Worm (Caenorhabditis elegans) whole organism, L4 larva: ENCODE data around the gene srh-20.
"Not testable (repeated sequence)": the region's sequence is repeated elsewhere in the genome, so short reads cannot be mapped to it uniquely, and the experiment has no call there.

Experiments used
- F49E8.2 ChIP-seq: sonication (generic microtip); optimal IDR thresholded peaks from 2 replicates; lab custom pipeline; 2016; ENCODE audit warnings: missing compliant biosample characterization, mild to moderate bottlenecking, missing genetic modification characterization, borderline replicate concordance
- Y105C5A.15 ChIP-seq: fragments of 200-800 bp; sonication (Bioruptor generic); IDR thresholded peaks from 2 replicates; pipeline ENCODE4 v1.3.6; 2022; ENCODE audit warnings: missing genetic modification characterization, missing compliant biosample characterization
- Y75B8A.6 ChIP-seq: fragments of 200-800 bp; sonication (Bioruptor generic); IDR thresholded peaks from 2 replicates; pipeline ENCODE4 v1.3.6; 2022; ENCODE audit warnings: missing genetic modification reagents, missing genetic modification characterization, missing compliant biosample characterization
- ZK337.2 ChIP-seq: fragments of 200-800 bp; sonication (Bioruptor generic); IDR thresholded peaks from 2 replicates; pipeline ENCODE4 v1.3.6; 2022; ENCODE audit warnings: missing genetic modification reagents, missing genetic modification characterization, missing compliant biosample characterization
- ZK546.5 ChIP-seq, 2 experiments: sonication (generic microtip); optimal IDR thresholded peaks; 2 replicates each; lab custom pipeline; 2017; ENCODE audit warnings: missing biosample characterization in 2 of 2, missing genetic modification characterization in 2 of 2
- aha-1 ChIP-seq: fragments of 150-350 bp; peaks from one replicate; lab custom pipeline; 2014; ENCODE audit warnings: missing biosample characterization, missing genetic modification characterization
- attf-4 ChIP-seq: sonication (generic microtip); optimal IDR thresholded peaks from 3 replicates; lab custom pipeline; 2017; ENCODE audit warnings: missing biosample characterization, missing genetic modification characterization
- ceh-20 ChIP-seq: fragments of 200-800 bp; sonication (Bioruptor generic); IDR thresholded peaks from 2 replicates; pipeline ENCODE4 v1.3.6; 2022; ENCODE audit warnings: missing genetic modification reagents, missing genetic modification characterization, missing compliant biosample characterization
- ceh-28 ChIP-seq: fragments of 150-350 bp; optimal IDR thresholded peaks from 2 replicates; lab custom pipeline; 2014; ENCODE audit warnings: missing biosample characterization, missing genetic modification reagents, missing genetic modification characterization
- ceh-62 ChIP-seq: sonication (generic microtip); optimal IDR thresholded peaks from 2 replicates; lab custom pipeline; 2017; ENCODE audit warnings: missing biosample characterization, missing genetic modification characterization
- ceh-82 ChIP-seq: sonication (generic microtip); optimal IDR thresholded peaks from 2 replicates; lab custom pipeline; 2017; ENCODE audit warnings: missing biosample characterization, missing genetic modification characterization
- cey-2 ChIP-seq: sonication (generic microtip); optimal IDR thresholded peaks from 3 replicates; lab custom pipeline; 2017; ENCODE audit warnings: missing genetic modification characterization, mild to moderate bottlenecking, missing compliant biosample characterization, antibody characterized with exemption, borderline replicate concordance; ENCODE audit not compliant: insufficient read depth
- daf-16 ChIP-seq, 3 experiments: sonication (generic microtip); optimal IDR thresholded peaks; 2 replicates each; lab custom pipeline; 2016 to 2017; ENCODE audit warnings: missing genetic modification characterization in 3 of 3, missing genetic modification reagents in 3 of 3, mild to moderate bottlenecking in 2 of 3, missing compliant biosample characterization in 2 of 3, missing biosample characterization in 1 of 3, moderate library complexity in 1 of 3
- dmd-8 ChIP-seq: fragments of 200-800 bp; sonication (Bioruptor generic); IDR thresholded peaks from 2 replicates; pipeline ENCODE4 v1.3.6; 2022; ENCODE audit warnings: missing genetic modification characterization, missing compliant biosample characterization
- egl-27 ChIP-seq: sonication (generic microtip); optimal IDR thresholded peaks from 3 replicates; lab custom pipeline; 2017; ENCODE audit warnings: missing biosample characterization, missing genetic modification reagents, missing genetic modification characterization
- hmg-1.1 ChIP-seq: fragments of 200-800 bp; sonication (Bioruptor generic); IDR thresholded peaks from 2 replicates; pipeline ENCODE4 v1.3.6; 2022; ENCODE audit warnings: missing genetic modification reagents, missing genetic modification characterization, missing compliant biosample characterization
- lim-7 ChIP-seq: fragments of 200-800 bp; sonication (Bioruptor generic); IDR thresholded peaks from 2 replicates; pipeline ENCODE4 v1.3.6; 2022; ENCODE audit warnings: missing genetic modification characterization, missing compliant biosample characterization
- lin-38 ChIP-seq: fragments of 200-800 bp; sonication (Bioruptor generic); IDR thresholded peaks from 2 replicates; pipeline ENCODE4 v1.3.6; 2022; ENCODE audit warnings: missing genetic modification reagents, missing genetic modification characterization, missing compliant biosample characterization
- mdl-1 ChIP-seq, 2 experiments: fragments of 150-350 bp in 1 of 2; sonication (generic microtip) in 1 of 2; optimal IDR thresholded peaks; 2 replicates each; lab custom pipeline; 2014 to 2017; ENCODE audit warnings: missing biosample characterization in 2 of 2, missing genetic modification characterization in 2 of 2
- mes-2 ChIP-seq: sonication (generic microtip); optimal IDR thresholded peaks from 2 replicates; lab custom pipeline; 2016; ENCODE audit warnings: missing genotype, mild to moderate bottlenecking, missing genetic modification characterization, missing compliant biosample characterization; ENCODE audit not compliant: poor library complexity, severe bottlenecking
- nhr-111 ChIP-seq: fragments of 200-800 bp; sonication (Bioruptor generic); optimal IDR thresholded peaks from 2 replicates; lab custom pipeline; 2018; ENCODE audit warnings: mild to moderate bottlenecking, missing genetic modification characterization, missing compliant biosample characterization
- nhr-28 ChIP-seq: fragments of 150-350 bp; optimal IDR thresholded peaks from 2 replicates; lab custom pipeline; 2014; ENCODE audit warnings: missing biosample characterization, missing genetic modification characterization
- nhr-77 ChIP-seq: fragments of 150-350 bp; optimal IDR thresholded peaks from 2 replicates; lab custom pipeline; 2014; ENCODE audit warnings: missing biosample characterization, missing genetic modification characterization
- php-3 ChIP-seq: fragments of 200-800 bp; sonication (Bioruptor generic); IDR thresholded peaks from 2 replicates; pipeline ENCODE4 v1.3.6; 2022; ENCODE audit warnings: missing genetic modification reagents, missing genetic modification characterization, missing compliant biosample characterization
- set-16 ChIP-seq: fragments of 200-800 bp; sonication (Bioruptor generic); IDR thresholded peaks from 2 replicates; pipeline ENCODE4 v1.3.6; 2022; ENCODE audit warnings: missing genetic modification reagents, missing genetic modification characterization, missing compliant biosample characterization
- spr-1 ChIP-seq: sonication (generic microtip); optimal IDR thresholded peaks from 2 replicates; lab custom pipeline; 2016; ENCODE audit warnings: mild to moderate bottlenecking, missing genetic modification characterization, missing compliant biosample characterization
- unc-130 ChIP-seq: sonication (generic microtip); optimal IDR thresholded peaks from 2 replicates; lab custom pipeline; 2016; ENCODE audit warnings: missing genetic modification reagents, missing genetic modification characterization, missing compliant biosample characterization
- unc-62 ChIP-seq, 3 experiments: fragments of 150-350 bp in 1 of 3; sonication (generic microtip); optimal IDR thresholded peaks in 2 of 3; peaks in 1 of 3; 1 replicate in 1 of 3; 2 replicates in 2 of 3; lab custom pipeline; 2014 to 2017; ENCODE audit warnings: missing biosample characterization in 3 of 3, missing genetic modification characterization in 3 of 3, missing genetic modification reagents in 3 of 3, missing genotype in 1 of 3
- zip-11 ChIP-seq: fragments of 200-800 bp; sonication (Bioruptor generic); IDR thresholded peaks from 2 replicates; pipeline ENCODE4 v1.3.6; 2022; ENCODE audit warnings: missing genetic modification characterization, missing compliant biosample characterization
- zip-2 ChIP-seq: fragments of 150-350 bp; optimal IDR thresholded peaks from 2 replicates; lab custom pipeline; 2014; ENCODE audit warnings: missing biosample characterization, missing genetic modification characterization

Gene srh-20

ce11 chrV:4891305-4891704 is 33.4 kb upstream of the srh-20 start:
- TF ChIP-seq lin-38 (GFP tag; lab: Robert Waterston, UW) = peak; percentile 60
- peak; percentile 30 for TF ChIP-seq F49E8.2
- TF ChIP-seq unc-130 (GFP tag; lab: Kevin White, UChicago) = peak; percentile 26
- TF ChIP-seq egl-27 (tag; lab: Kevin White, UChicago) = no peak

DNA sequence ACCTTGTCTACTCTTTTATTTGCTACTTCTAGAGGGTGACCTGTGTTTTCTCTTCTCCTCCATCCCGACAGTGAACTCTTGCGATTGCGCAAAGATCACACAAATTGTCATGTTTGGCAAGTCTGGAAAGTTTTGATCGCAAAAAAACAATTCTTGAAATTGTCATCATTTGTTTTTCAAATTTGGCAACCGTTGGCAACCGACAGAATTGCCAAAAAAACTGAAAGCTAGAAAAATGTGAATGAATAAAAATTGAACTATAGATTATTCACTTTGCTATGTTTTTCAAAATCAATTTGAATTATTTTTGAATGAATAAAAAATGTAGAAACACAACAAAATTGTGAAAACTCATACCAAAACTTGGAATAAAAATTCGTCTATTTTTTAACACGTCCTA is 29.7 kb upstream of the srh-20 start, which contains the start of gene ugt-11:
ugt-11 (minus strand) TSS at position 101 of the 400 bp plus-strand sequence.
- TF ChIP-seq Y75B8A.6 (GFP tag; lab: Robert Waterston, UW) (no peak), lim-7 (GFP tag; lab: Robert Waterston, UW) (no peak), set-16 (GFP tag; lab: Robert Waterston, UW) (no peak), aha-1 (tag; lab: Kevin White, UChicago) (peak; percentile 21), mes-2 (no peak), spr-1 (no peak), hmg-1.1 (GFP tag; lab: Robert Waterston, UW) (no peak)

DNA sequence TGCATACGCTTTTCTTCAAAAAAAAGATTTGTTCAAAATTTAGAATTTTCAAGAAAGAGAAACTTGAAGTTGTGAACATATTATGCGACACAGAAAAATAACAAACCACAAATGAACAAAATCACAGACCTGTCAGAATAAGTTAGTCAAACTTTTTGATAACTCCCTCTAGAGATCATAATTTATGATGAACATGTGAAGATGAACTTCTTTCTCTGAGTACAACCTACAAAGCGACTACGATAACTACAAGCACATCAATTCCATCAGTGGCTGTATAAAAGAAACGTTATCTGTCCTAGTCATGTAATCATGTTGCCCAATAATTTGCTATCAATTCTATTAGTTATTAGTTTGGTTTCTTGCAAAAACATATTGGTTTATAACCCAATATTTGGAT is 29.0 kb upstream of the srh-20 start, which contains the start of gene ugt-9:
ugt-9 (plus strand) TSS at position 305 of the 400 bp plus-strand sequence.
- TF ChIP-seq zip-11 (GFP tag; lab: Robert Waterston, UW) (no peak), dmd-8 (GFP tag; lab: Robert Waterston, UW) (no peak), daf-16 (GFP tag; optimal IDR thresholded peaks at IDR 0.05; lab: Kevin White, UChicago) (no peak), daf-16 (tag; optimal IDR thresholded peaks at IDR 0.05; lab: Kevin White, UChicago) (peak; percentile 17), nhr-28 (peak; percentile 99), unc-62 (GFP tag; optimal IDR thresholded peaks at IDR 0.05 in 1 of 2; lab: Kevin White, UChicago) (peak in 1 of 2 experiments; percentile 84), unc-62 (tag; optimal IDR thresholded peaks at IDR 0.05; lab: Kevin White, UChicago) (no peak), zip-2 (no peak), ZK546.5 (tag; optimal IDR thresholded peaks at IDR 0.05; lab: Kevin White, UChicago) (no peak), nhr-77 (tag; lab: Kevin White, UChicago) (peak; percentile 53), ceh-82 (tag; lab: Kevin White, UChicago) (no peak)

- peak in 1 of 2 experiments; percentile 75 for TF ChIP-seq unc-62 (GFP tag; optimal IDR thresholded peaks at IDR 0.05 in 1 of 2; lab: Kevin White, UChicago)
- not testable (repeated sequence) for TF ChIP-seq unc-62 (tag; optimal IDR thresholded peaks at IDR 0.05; lab: Kevin White, UChicago)
- TF ChIP-seq, all 104 proteins: peak for 1; not testable (repeated sequence) for 103
These were observed 24.7 kb upstream of the srh-20 start, which contains the start of gene ugt-10 for ce11 chrV:4900020-4900419. Gene ugt-10, minus strand, starts transcription at chrV:4900120.

DNA sequence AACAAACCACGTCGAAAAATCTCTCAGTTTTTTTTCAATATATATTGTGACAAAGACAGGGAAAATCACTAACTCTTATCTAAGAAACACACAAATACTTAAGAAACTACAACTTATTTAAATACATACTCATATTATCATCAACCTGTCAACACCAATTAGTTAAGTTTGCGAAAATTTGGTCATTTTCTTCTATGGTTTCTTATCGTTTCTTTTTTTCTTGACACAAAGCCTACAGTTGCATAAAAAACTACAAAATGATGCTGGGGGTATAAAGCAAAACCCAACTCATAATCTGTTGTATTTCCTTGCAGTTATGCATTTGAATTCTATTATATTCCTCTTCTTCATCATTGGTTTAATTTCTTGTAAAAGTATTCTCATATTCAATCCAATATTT is 23.6 kb upstream of the srh-20 start, which contains the start of gene ugt-67:
ugt-67 (plus strand) TSS at position 301 of the 400 bp plus-strand sequence.
- TF ChIP-seq nhr-28 (peak; percentile 7), zip-11 (GFP tag; lab: Robert Waterston, UW) (no peak), ceh-62 (tag; lab: Kevin White, UChicago) (no peak), ceh-28 (no peak), unc-62 (GFP tag; optimal IDR thresholded peaks at IDR 0.05 in 1 of 2; lab: Kevin White, UChicago) (no peak), unc-62 (tag; optimal IDR thresholded peaks at IDR 0.05; lab: Kevin White, UChicago) (no peak), nhr-111 (no peak), attf-4 (tag; lab: Kevin White, UChicago) (no peak)

ce11 chrV:4903696-4904095 is 21.0 kb upstream of the srh-20 start, which contains the start of gene ugt-8:
Gene ugt-8, plus strand, starts transcription at chrV:4903930.
- TF ChIP-seq Y75B8A.6 (GFP tag; lab: Robert Waterston, UW) (no peak), cey-2 (tag; lab: Kevin White, UChicago) (no peak), mdl-1 (tag; optimal IDR thresholded peaks at IDR 0.05; lab: Kevin White, UChicago) (peak in 1 of 2 experiments; percentile 0), php-3 (no peak), dmd-8 (GFP tag; lab: Robert Waterston, UW) (no peak), aha-1 (tag; lab: Kevin White, UChicago) (no peak), nhr-28 (peak; percentile 100), ZK337.2 (GFP tag; lab: Robert Waterston, UW) (no peak), Y105C5A.15 (GFP tag; lab: Robert Waterston, UW) (no peak), ceh-20 (GFP tag; lab: Robert Waterston, UW) (no peak)
